Fruit fly (Drosophila melanogaster): ENCODE results near the gene CG10232.

- no peak for TF ChIP-seq Myc (optimal IDR thresholded peaks at IDR 0.05)
- no peak for TF ChIP-seq psq (GFP tag; optimal IDR thresholded peaks at IDR 0.05)
- no peak for TF ChIP-seq HLH106 (tag; optimal IDR thresholded peaks at IDR 0.05)
- no peak for TF ChIP-seq Rel (GFP tag; optimal IDR thresholded peaks at IDR 0.05)
- TF ChIP-seq Rel (tag; optimal IDR thresholded peaks at IDR 0.05): no peak
- no peak for TF ChIP-seq br (GFP tag; optimal IDR thresholded peaks at IDR 0.05)
- TF ChIP-seq pan (optimal IDR thresholded peaks at IDR 0.05): no peak
- TF ChIP-seq Sp1 (GFP tag; optimal IDR thresholded peaks at IDR 0.05): no peak
- no peak for TF ChIP-seq h (GFP tag; optimal IDR thresholded peaks at IDR 0.05)
- no peak for TF ChIP-seq Hr78 (GFP tag; optimal IDR thresholded peaks at IDR 0.05)
- no peak for TF ChIP-seq Hnf4 (GFP tag; optimal IDR thresholded peaks at IDR 0.05)
- no peak for TF ChIP-seq dmrt93B (GFP tag; optimal IDR thresholded peaks at IDR 0.05)
- no peak for TF ChIP-seq CrebA (GFP tag; optimal IDR thresholded peaks at IDR 0.05; ENCODE audit: borderline replicate concordance)
- TF ChIP-seq Abd-B (GFP tag; optimal IDR thresholded peaks at IDR 0.05): no peak
- no peak for TF ChIP-seq OdsH (GFP tag; optimal IDR thresholded peaks at IDR 0.05)
These were observed 13.4 kb upstream of the CG10232 start for dm6 chr3R:23734573-23735404.

All from whole organism, wandering third instar larva.